Worm (Caenorhabditis elegans): ENCODE data around the gene sup-12.

The sup-12 gene

ce11 chrX:3944961-3945587 is 40.7 kb downstream of the sup-12 start:
- TF ChIP-seq nfya-1 (tag; optimal IDR thresholded peaks at IDR 0.05; ENCODE audit: insufficient read depth) (peak; percentile 24), tbx-2 (tag; optimal IDR thresholded peaks at IDR 0.05) (no peak)

ce11 chrX:3945681-3946080 is 41.3 kb downstream of the sup-12 start:
- no peak for TF ChIP-seq unc-62 (GFP tag; optimal IDR thresholded peaks at IDR 0.05)
- no peak for TF ChIP-seq nhr-28 (tag; optimal IDR thresholded peaks at IDR 0.05)
- TF ChIP-seq ama-1 (optimal IDR thresholded peaks at IDR 0.05), result peak; percentile 19
- peak; percentile 74 for TF ChIP-seq nfya-1 (tag; optimal IDR thresholded peaks at IDR 0.05; ENCODE audit: insufficient read depth)
- TF ChIP-seq daf-12 (tag; optimal IDR thresholded peaks at IDR 0.05), result no peak
- TF ChIP-seq nhr-25 (tag; optimal IDR thresholded peaks at IDR 0.05), result no peak
- peak; percentile 66 for TF ChIP-seq pha-4 (tag; optimal IDR thresholded peaks at IDR 0.05)
- TF ChIP-seq R02D3.7 (tag; optimal IDR thresholded peaks at IDR 0.05), result no peak
- TF ChIP-seq aly-2 (tag; optimal IDR thresholded peaks at IDR 0.05), result no peak
- peak; percentile 81 for TF ChIP-seq hmg-11 (tag; optimal IDR thresholded peaks at IDR 0.05)
- TF ChIP-seq nhr-67 (tag; optimal IDR thresholded peaks at IDR 0.05), result no peak
- no peak for TF ChIP-seq nhr-76 (tag; optimal IDR thresholded peaks at IDR 0.05)
- TF ChIP-seq elt-2 (tag; optimal IDR thresholded peaks at IDR 0.05), result peak; percentile 41
- TF ChIP-seq ceh-28 (tag; optimal IDR thresholded peaks at IDR 0.05), result no peak
- peak; percentile 84 for TF ChIP-seq lin-39 (tag; optimal IDR thresholded peaks at IDR 0.05)

ce11 chrX:3949026-3949425 is 44.6 kb downstream of the sup-12 start:
- TF ChIP-seq lin-15B (tag; optimal IDR thresholded peaks at IDR 0.05) (no peak), mdl-1 (tag; optimal IDR thresholded peaks at IDR 0.05) (no peak), nhr-25 (tag; optimal IDR thresholded peaks at IDR 0.05) (no peak), elt-1 (tag; optimal IDR thresholded peaks at IDR 0.05) (no peak), skn-1 (tag; optimal IDR thresholded peaks at IDR 0.05) (peak; percentile 28), ceh-16 (tag; optimal IDR thresholded peaks at IDR 0.05) (no peak), ceh-9 (tag; optimal IDR thresholded peaks at IDR 0.05) (no peak), jun-1 (tag; optimal IDR thresholded peaks at IDR 0.05) (no peak), mml-1 (tag; optimal IDR thresholded peaks at IDR 0.05) (no peak), ceh-28 (tag; optimal IDR thresholded peaks at IDR 0.05) (peak; percentile 4), elt-2 (tag; optimal IDR thresholded peaks at IDR 0.05) (peak; percentile 78), pqm-1 (tag; optimal IDR thresholded peaks at IDR 0.05) (peak; percentile 68)

ce11 chrX:3949763-3950162 is 45.4 kb downstream of the sup-12 start:
- TF ChIP-seq skn-1 (tag; optimal IDR thresholded peaks at IDR 0.05) (no peak), nhr-43 (tag; optimal IDR thresholded peaks at IDR 0.05; ENCODE audit: poor library complexity, severe bottlenecking) (no peak), egl-27 (tag; optimal IDR thresholded peaks at IDR 0.05) (no peak), fos-1 (tag; optimal IDR thresholded peaks at IDR 0.05) (no peak)

- TF ChIP-seq elt-2 (tag; optimal IDR thresholded peaks at IDR 0.05), result peak; percentile 81
- TF ChIP-seq pha-4 (tag; optimal IDR thresholded peaks at IDR 0.05), result peak; percentile 12
- TF ChIP-seq pqm-1 (tag; optimal IDR thresholded peaks at IDR 0.05), result peak; percentile 28
- no peak for TF ChIP-seq nhr-28 (tag; optimal IDR thresholded peaks at IDR 0.05)
- TF ChIP-seq elt-3 (tag; optimal IDR thresholded peaks at IDR 0.05), result no peak
- no peak for TF ChIP-seq ceh-82 (tag; optimal IDR thresholded peaks at IDR 0.05)
These were observed 48.4 kb downstream of the sup-12 start for ce11 chrX:3952737-3953136.

Data from whole organism, L3 larva.